Fruit fly (Drosophila melanogaster): Measurements from ENCODE around the gene CG31975.

DNA sequence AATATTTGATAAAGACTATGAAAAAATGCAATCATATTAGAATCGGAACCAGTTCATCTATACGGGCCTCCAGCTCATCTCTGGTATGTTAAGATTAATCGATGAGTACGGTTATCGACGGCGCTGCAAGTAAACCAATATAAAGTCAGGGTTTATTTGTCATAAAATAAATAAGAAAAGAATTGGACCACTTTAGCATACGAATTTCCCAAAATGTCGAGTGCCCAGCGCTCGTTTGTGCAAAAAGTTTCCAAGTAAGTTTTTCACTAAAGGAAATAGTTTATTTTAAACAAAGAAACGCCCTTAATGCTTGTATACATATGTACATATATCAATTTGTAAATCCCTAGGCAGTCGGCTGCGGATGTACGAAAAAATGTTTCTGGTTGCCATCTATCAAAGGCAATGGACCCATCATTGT is 46.1 kb downstream of the CG31975 start, which contains the start of gene Zir:
- no peak for TF ChIP-seq cad (GFP tag; optimal IDR thresholded peaks at IDR 0.05)
- TF ChIP-seq CG31224 (GFP tag; IDR thresholded peaks at IDR 0.05) = no peak
- TF ChIP-seq unc-4 (GFP tag; IDR thresholded peaks at IDR 0.05; ENCODE audit: partially characterized antibody) = peak; percentile 67
- TF ChIP-seq CG6654 (GFP tag; optimal IDR thresholded peaks at IDR 0.05) = no peak
